Fruit fly (Drosophila melanogaster) whole organism, embryonic: ENCODE data around the gene mthl11.

ENCODE experiments used
- CG10979 ChIP-seq: fragments of 200-800 bp; sonication (Bioruptor generic); optimal IDR thresholded peaks from 2 replicates; lab custom pipeline; 2018; ENCODE audit warnings: missing biosample characterization, mild to moderate bottlenecking, missing genetic modification characterization, moderate library complexity
- CG11695 ChIP-seq: fragments of 200-800 bp; sonication (Bioruptor generic); IDR thresholded peaks from 3 replicates; pipeline ENCODE4 v1.3.6; 2022; ENCODE audit warnings: missing biosample characterization, missing genetic modification characterization
- CG12942 ChIP-seq: fragments of 200-800 bp; sonication (Bioruptor generic); optimal IDR thresholded peaks from 3 replicates; lab custom pipeline; 2016; ENCODE audit warnings: missing biosample characterization, missing genetic modification characterization
- CG13123 ChIP-seq: fragments of 200-800 bp; sonication (Bioruptor generic); optimal IDR thresholded peaks from 2 replicates; lab custom pipeline; 2016; ENCODE audit warnings: missing biosample characterization, missing genetic modification characterization
- CG13424 ChIP-seq: fragments of 200-800 bp; sonication (Bioruptor generic); optimal IDR thresholded peaks from 2 replicates; lab custom pipeline; 2019; ENCODE audit warnings: missing biosample characterization, mild to moderate bottlenecking, missing genetic modification characterization, moderate library complexity
- CG15269 ChIP-seq: fragments of 200-800 bp; sonication (Bioruptor generic); optimal IDR thresholded peaks from 2 replicates; lab custom pipeline; 2018; ENCODE audit warnings: missing biosample characterization, mild to moderate bottlenecking, missing genetic modification characterization, moderate library complexity
- CG15696 ChIP-seq: fragments of 200-800 bp; sonication (Bioruptor generic); optimal IDR thresholded peaks from 2 replicates; lab custom pipeline; 2019; ENCODE audit warnings: missing biosample characterization, mild to moderate bottlenecking, missing genetic modification characterization, moderate library complexity
- CG1603 ChIP-seq: fragments of 200-800 bp; sonication (Bioruptor generic); optimal IDR thresholded peaks from 2 replicates; lab custom pipeline; 2019; ENCODE audit warnings: missing biosample characterization, mild to moderate bottlenecking, missing genetic modification characterization, moderate library complexity
- CG17361 ChIP-seq: fragments of 200-800 bp; sonication (Bioruptor generic); IDR thresholded peaks from 3 replicates; pipeline ENCODE4 v1.3.6; 2022; ENCODE audit warnings: missing biosample characterization, missing genetic modification characterization
- CG17612 ChIP-seq: fragments of 200-800 bp; sonication (Bioruptor generic); IDR thresholded peaks from 2 replicates; pipeline ENCODE4 v1.3.6; 2022; ENCODE audit warnings: missing biosample characterization, missing genetic modification characterization
- CG17802 ChIP-seq: fragments of 200-800 bp; sonication (Bioruptor generic); optimal IDR thresholded peaks from 2 replicates; lab custom pipeline; 2018; ENCODE audit warnings: missing biosample characterization, mild to moderate bottlenecking, missing genetic modification characterization, moderate library complexity
- CG17912 ChIP-seq: fragments of 200-800 bp; sonication (Bioruptor generic); optimal IDR thresholded peaks from 2 replicates; lab custom pipeline; 2018; ENCODE audit warnings: missing biosample characterization, mild to moderate bottlenecking, missing genetic modification characterization
- CG1792 ChIP-seq: fragments of 200-800 bp; sonication (Bioruptor generic); optimal IDR thresholded peaks from 2 replicates; lab custom pipeline; 2016; ENCODE audit warnings: missing biosample characterization, missing genetic modification characterization
- CG2199 ChIP-seq: fragments of 200-800 bp; sonication (Bioruptor generic); IDR thresholded peaks from 3 replicates; pipeline ENCODE4 v1.3.6; 2022; ENCODE audit warnings: missing biosample characterization, missing genetic modification characterization
- CG2875 ChIP-seq: fragments of 200-800 bp; sonication (Bioruptor generic); optimal IDR thresholded peaks from 2 replicates; lab custom pipeline; 2017; ENCODE audit warnings: missing biosample characterization, mild to moderate bottlenecking, missing genetic modification characterization, missing genetic modification reagents
- CG33557 ChIP-seq: fragments of 200-800 bp; sonication (Bioruptor generic); optimal IDR thresholded peaks from 2 replicates; lab custom pipeline; 2019; ENCODE audit warnings: missing biosample characterization, mild to moderate bottlenecking, missing genetic modification characterization, moderate library complexity
- CG43689 ChIP-seq: fragments of 200-800 bp; sonication (Bioruptor generic); IDR thresholded peaks from 2 replicates; pipeline ENCODE4 v1.3.6; 2022; ENCODE audit warnings: missing biosample characterization, missing genetic modification characterization
- CG4404 ChIP-seq: fragments of 200-800 bp; sonication (Bioruptor generic); IDR thresholded peaks from 2 replicates; pipeline ENCODE4 v1.3.6; 2022; ENCODE audit warnings: missing biosample characterization, missing genetic modification characterization
- CG4424 ChIP-seq: fragments of 200-800 bp; sonication (Bioruptor generic); optimal IDR thresholded peaks from 3 replicates; lab custom pipeline; 2016; ENCODE audit warnings: missing biosample characterization, missing genetic modification characterization
- CG4854 ChIP-seq: fragments of 200-800 bp; sonication (Bioruptor generic); optimal IDR thresholded peaks from 2 replicates; lab custom pipeline; 2016; ENCODE audit warnings: missing biosample characterization, missing genetic modification characterization, inconsistent platforms
- CG7357 ChIP-seq: fragments of 200-800 bp; sonication (Bioruptor generic); IDR thresholded peaks from 3 replicates; pipeline ENCODE4 v1.3.6; 2022; ENCODE audit warnings: missing biosample characterization, missing genetic modification characterization
- CG7556 ChIP-seq: fragments of 200-800 bp; sonication (Bioruptor generic); optimal IDR thresholded peaks from 2 replicates; lab custom pipeline; 2017; ENCODE audit warnings: missing biosample characterization, mild to moderate bottlenecking, missing genetic modification characterization
- CG7839 ChIP-seq: fragments of 200-800 bp; sonication (Bioruptor generic); optimal IDR thresholded peaks from 3 replicates; lab custom pipeline; 2018; ENCODE audit warnings: missing biosample characterization, mild to moderate bottlenecking, missing genetic modification characterization, moderate library complexity
- CHES-1-like ChIP-seq: fragments of 200-800 bp; sonication (Bioruptor generic); optimal IDR thresholded peaks from 2 replicates; lab custom pipeline; 2016; ENCODE audit warnings: missing biosample characterization, missing genetic modification characterization
- CTCF ChIP-seq: fragments of 200-800 bp; sonication (Bioruptor generic); optimal IDR thresholded peaks from 2 replicates; lab custom pipeline; 2017; ENCODE audit warnings: missing biosample characterization, mild to moderate bottlenecking, missing genetic modification characterization, moderate library complexity
- CkIIα-i1 ChIP-seq: fragments of 200-800 bp; sonication (Bioruptor generic); IDR thresholded peaks from 2 replicates; pipeline ENCODE4 v1.3.6; 2022; ENCODE audit warnings: missing biosample characterization, missing genetic modification characterization
- Dref ChIP-seq: fragments of 200-800 bp; sonication (Bioruptor generic); IDR thresholded peaks from 2 replicates; pipeline ENCODE4 v1.3.6; 2022; ENCODE audit warnings: missing biosample characterization, missing genetic modification characterization
- ERR ChIP-seq: fragments of 200-800 bp; sonication (Bioruptor generic); optimal IDR thresholded peaks from 2 replicates; lab custom pipeline; 2016; ENCODE audit warnings: missing biosample characterization, missing genetic modification characterization
- Fer2 ChIP-seq: fragments of 200-800 bp; sonication (Bioruptor generic); optimal IDR thresholded peaks from 2 replicates; lab custom pipeline; 2018; ENCODE audit warnings: missing biosample characterization, mild to moderate bottlenecking, missing genetic modification characterization, moderate library complexity
- Fer3 ChIP-seq: fragments of 200-800 bp; sonication (Bioruptor generic); optimal IDR thresholded peaks from 2 replicates; lab custom pipeline; 2018; ENCODE audit warnings: missing biosample characterization, mild to moderate bottlenecking, missing genetic modification characterization, moderate library complexity
- Xbp1 ChIP-seq: fragments of 200-800 bp; sonication (Bioruptor generic); optimal IDR thresholded peaks from 3 replicates; lab custom pipeline; 2016; ENCODE audit warnings: missing biosample characterization, mild to moderate bottlenecking, missing genetic modification characterization
- ac ChIP-seq: fragments of 200-800 bp; sonication (Bioruptor generic); optimal IDR thresholded peaks from 3 replicates; lab custom pipeline; 2017; ENCODE audit warnings: missing biosample characterization, mild to moderate bottlenecking, missing genetic modification characterization
- az2 ChIP-seq: fragments of 200-800 bp; sonication (Bioruptor generic); optimal IDR thresholded peaks from 3 replicates; lab custom pipeline; 2016; ENCODE audit warnings: missing biosample characterization, missing genetic modification characterization
- bsh ChIP-seq, 2 experiments: fragments of 200-800 bp; sonication (Bioruptor generic); optimal IDR thresholded peaks; 2 replicates each; lab custom pipeline; 2017 to 2018; ENCODE audit warnings: mild to moderate bottlenecking in 2 of 2, missing biosample characterization in 2 of 2, missing genetic modification characterization in 2 of 2, moderate library complexity in 1 of 2
- cas ChIP-seq: fragments of 200-800 bp; sonication (Bioruptor generic); IDR thresholded peaks from 2 replicates; pipeline ENCODE4 v1.3.6; 2022; ENCODE audit warnings: missing biosample characterization, missing genetic modification characterization
- chm ChIP-seq: fragments of 200-800 bp; sonication (Bioruptor generic); IDR thresholded peaks from 2 replicates; pipeline ENCODE4 v1.3.6; 2022; ENCODE audit warnings: missing biosample characterization, missing genetic modification characterization
- dimm ChIP-seq: fragments of 200-800 bp; sonication (Bioruptor generic); IDR thresholded peaks from 2 replicates; pipeline ENCODE4 v1.3.6; 2022; ENCODE audit warnings: missing biosample characterization, missing genetic modification characterization
- ems ChIP-seq: fragments of 200-800 bp; sonication (Bioruptor generic); optimal IDR thresholded peaks from 3 replicates; lab custom pipeline; 2016; ENCODE audit warnings: missing biosample characterization, missing genetic modification characterization
- ewg ChIP-seq: fragments of 200-800 bp; sonication (Bioruptor generic); optimal IDR thresholded peaks from 3 replicates; lab custom pipeline; 2017; ENCODE audit warnings: mild to moderate bottlenecking, missing biosample characterization, missing genetic modification reagents, missing genetic modification characterization
- gcm ChIP-seq: fragments of 200-800 bp; sonication (Bioruptor generic); optimal IDR thresholded peaks from 2 replicates; lab custom pipeline; 2019; ENCODE audit warnings: missing biosample characterization, mild to moderate bottlenecking, missing genetic modification characterization, moderate library complexity
- gfzf ChIP-seq: fragments of 200-800 bp; sonication (Bioruptor generic); optimal IDR thresholded peaks from 2 replicates; lab custom pipeline; 2016; ENCODE audit warnings: missing biosample characterization, mild to moderate bottlenecking, missing genetic modification characterization, moderate library complexity
- gsb-n ChIP-seq: fragments of 200-800 bp; sonication (Bioruptor generic); optimal IDR thresholded peaks from 3 replicates; lab custom pipeline; 2018; ENCODE audit warnings: missing biosample characterization, mild to moderate bottlenecking, missing genetic modification characterization
- inv ChIP-seq: fragments of 200-800 bp; sonication (Bioruptor generic); IDR thresholded peaks from 2 replicates; pipeline ENCODE4 v1.3.6; 2022; ENCODE audit warnings: missing biosample characterization, missing genetic modification characterization; ENCODE audit not compliant: partially characterized antibody
- jing ChIP-seq: fragments of 200-800 bp; sonication (Bioruptor generic); optimal IDR thresholded peaks from 2 replicates; lab custom pipeline; 2018; ENCODE audit warnings: missing biosample characterization, mild to moderate bottlenecking, missing genetic modification characterization
- kah ChIP-seq: fragments of 200-800 bp; sonication (Bioruptor generic); optimal IDR thresholded peaks from 2 replicates; lab custom pipeline; 2018; ENCODE audit warnings: missing biosample characterization, mild to moderate bottlenecking, missing genetic modification characterization
- lmd ChIP-seq: fragments of 200-800 bp; sonication (Bioruptor generic); IDR thresholded peaks from 2 replicates; pipeline ENCODE4 v1.3.6; 2022; ENCODE audit warnings: missing biosample characterization, missing genetic modification characterization
- nerfin-1 ChIP-seq: fragments of 200-800 bp; sonication (Bioruptor generic); optimal IDR thresholded peaks from 3 replicates; lab custom pipeline; 2019; ENCODE audit warnings: missing biosample characterization, mild to moderate bottlenecking, missing genetic modification characterization, moderate library complexity
- prd ChIP-seq, 3 experiments: fragments of >200 bp in 2 of 3; fragments of 200-800 bp in 1 of 3; sonication (Bioruptor generic) in 1 of 3; optimal IDR thresholded peaks in 2 of 3; IDR thresholded peaks in 1 of 3; 2 replicates in 2 of 3; 3 replicates in 1 of 3; pipeline versions ENCODE4 v1.3.6 to Lab custom; 2017 to 2022; ENCODE audit warnings: missing biosample characterization in 1 of 3, missing genetic modification characterization in 1 of 3
- sim ChIP-seq: fragments of 200-800 bp; sonication (Bioruptor generic); IDR thresholded peaks from 2 replicates; pipeline ENCODE4 v1.3.6; 2022; ENCODE audit warnings: missing biosample characterization, missing genetic modification characterization
- stwl ChIP-seq: fragments of 200-800 bp; sonication (Bioruptor generic); optimal IDR thresholded peaks from 3 replicates; lab custom pipeline; 2018; ENCODE audit warnings: missing biosample characterization, mild to moderate bottlenecking, missing genetic modification characterization, moderate library complexity
- sug ChIP-seq: fragments of 200-800 bp; optimal IDR thresholded peaks from 2 replicates; lab custom pipeline; 2019; ENCODE audit warnings: missing biosample characterization, mild to moderate bottlenecking, missing genetic modification characterization, moderate library complexity

The mthl11 gene

DNA sequence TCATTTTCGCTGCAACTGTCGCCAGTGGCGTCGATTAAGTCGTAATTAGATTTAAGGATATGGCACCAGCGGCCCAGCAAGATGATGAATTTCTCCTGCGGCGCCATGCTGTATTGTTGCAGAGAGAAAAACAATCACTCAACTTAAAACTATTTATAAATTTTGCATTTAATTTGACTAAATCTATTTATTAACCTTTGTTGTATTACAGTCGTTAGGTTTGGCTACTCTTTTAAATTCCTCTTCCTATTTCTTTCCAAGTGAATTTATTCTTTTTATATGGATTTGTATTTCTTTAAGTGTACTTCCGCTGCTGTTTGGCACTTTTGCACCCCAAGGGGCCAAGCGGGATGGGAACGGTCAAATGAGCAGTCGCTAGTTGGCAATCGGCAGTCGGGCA is 48.1 kb downstream of the mthl11 start (continued):
- peak; percentile 32 for TF ChIP-seq gsb-n (tag; lab: Kevin White, UChicago)
- peak; percentile 21; the same call in 1 of the 2 replicates for TF ChIP-seq lmd (GFP tag; lab: Robert Waterston, UW)
- TF ChIP-seq az2 (GFP tag; lab: Kevin White, UChicago) = peak; percentile 41
- TF ChIP-seq CG17612 = no peak
- TF ChIP-seq CkIIα-i1 (GFP tag; lab: Robert Waterston, UW) = no peak
- TF ChIP-seq ac = no peak
- peak; percentile 19 for TF ChIP-seq CG17802 (tag; lab: Kevin White, UChicago)
- no peak for TF ChIP-seq CG4854 (GFP tag; lab: Kevin White, UChicago)
- peak; percentile 54 for TF ChIP-seq nerfin-1 (tag; lab: Kevin White, UChicago)
- peak; percentile 78 for TF ChIP-seq CG10979
- no peak for TF ChIP-seq CG7357 (GFP tag; lab: Robert Waterston, UW)
- no peak for TF ChIP-seq prd (optimal IDR thresholded peaks at IDR 0.05; lab: Kevin White, UChicago)
- TF ChIP-seq prd (GFP tag; IDR thresholded peaks at IDR 0.05; lab: Robert Waterston, UW) = peak; percentile 76; the same call in 2 of the 3 replicates
- TF ChIP-seq CHES-1-like (GFP tag; lab: Kevin White, UChicago) = no peak
- peak; percentile 26 for TF ChIP-seq CG15269 (tag; lab: Kevin White, UChicago)
- no peak for TF ChIP-seq CG4404 (GFP tag; lab: Robert Waterston, UW)
- TF ChIP-seq chm (GFP tag; lab: Robert Waterston, UW) = no peak; the same call in 1 of the 2 replicates
- peak; percentile 11 for TF ChIP-seq gcm
- no peak for TF ChIP-seq CG13123
- TF ChIP-seq CG4424 (GFP tag; lab: Kevin White, UChicago) = peak; percentile 25
- TF ChIP-seq ERR (GFP tag; lab: Kevin White, UChicago) = no peak
- TF ChIP-seq CG15696 (tag; lab: Kevin White, UChicago) = no peak
- TF ChIP-seq cas = no peak
- TF ChIP-seq Dref (GFP tag; lab: Robert Waterston, UW) = no peak
- no peak for TF ChIP-seq CG17912
- TF ChIP-seq CG33557 (GFP tag; lab: Kevin White, UChicago) = peak; percentile 51
- peak; percentile 32 for TF ChIP-seq Fer3 (tag; lab: Kevin White, UChicago)
- TF ChIP-seq CG11695 (GFP tag; lab: Robert Waterston, UW) = no peak
- TF ChIP-seq jing (GFP tag; lab: Kevin White, UChicago) = peak; percentile 10
- peak; percentile 64 for TF ChIP-seq CG17361 (GFP tag; lab: Robert Waterston, UW)
- TF ChIP-seq CG2199 (GFP tag; lab: Robert Waterston, UW) = no peak
- no peak for TF ChIP-seq sim
- TF ChIP-seq kah (GFP tag; lab: Kevin White, UChicago) = peak; percentile 25
- peak; percentile 36 for TF ChIP-seq CG2875 (GFP tag; lab: Kevin White, UChicago)
- no peak for TF ChIP-seq Fer2 (tag; lab: Kevin White, UChicago)
- peak in 1 of 2 experiments; percentile 81 for TF ChIP-seq bsh (GFP tag; optimal IDR thresholded peaks at IDR 0.05; lab: Kevin White, UChicago)
- TF ChIP-seq dimm (GFP tag; lab: Robert Waterston, UW) = no peak
- no peak for TF ChIP-seq CTCF
- TF ChIP-seq CG1792 (GFP tag; lab: Kevin White, UChicago) = no peak
- TF ChIP-seq CG7839 (tag; lab: Kevin White, UChicago) = peak; percentile 53
- peak; percentile 4 for TF ChIP-seq ewg
- peak; percentile 40 for TF ChIP-seq CG1603 (tag; lab: Kevin White, UChicago)
- no peak for TF ChIP-seq gfzf (GFP tag; lab: Kevin White, UChicago)
- peak; percentile 53 for TF ChIP-seq CG13424 (tag; lab: Kevin White, UChicago)
- TF ChIP-seq stwl (tag; lab: Kevin White, UChicago) = no peak
- TF ChIP-seq CG43689 (GFP tag; lab: Robert Waterston, UW) = no peak
- no peak for TF ChIP-seq inv (GFP tag; lab: Robert Waterston, UW)
- peak; percentile 29 for TF ChIP-seq Xbp1
- TF ChIP-seq CG7556 (GFP tag; lab: Kevin White, UChicago) = peak; percentile 57
- TF ChIP-seq CG12942 (GFP tag; lab: Kevin White, UChicago) = no peak
- TF ChIP-seq ems (GFP tag; lab: Kevin White, UChicago) = peak; percentile 5
- no peak for TF ChIP-seq sug (tag; lab: Kevin White, UChicago)
